Fruit fly (Drosophila melanogaster) ovary, adult (tissue): ENCODE measurements around the gene Phf5a.

ENCODE experiments used
- CG17801 ChIP-seq: fragments of 200-800 bp; optimal IDR thresholded peaks from 2 replicates; lab custom pipeline; 2019; ENCODE audit warnings: missing biosample characterization, mild to moderate bottlenecking, missing genetic modification characterization, moderate library complexity; ENCODE audit not compliant: partially characterized antibody

Phf5a gene

DNA sequence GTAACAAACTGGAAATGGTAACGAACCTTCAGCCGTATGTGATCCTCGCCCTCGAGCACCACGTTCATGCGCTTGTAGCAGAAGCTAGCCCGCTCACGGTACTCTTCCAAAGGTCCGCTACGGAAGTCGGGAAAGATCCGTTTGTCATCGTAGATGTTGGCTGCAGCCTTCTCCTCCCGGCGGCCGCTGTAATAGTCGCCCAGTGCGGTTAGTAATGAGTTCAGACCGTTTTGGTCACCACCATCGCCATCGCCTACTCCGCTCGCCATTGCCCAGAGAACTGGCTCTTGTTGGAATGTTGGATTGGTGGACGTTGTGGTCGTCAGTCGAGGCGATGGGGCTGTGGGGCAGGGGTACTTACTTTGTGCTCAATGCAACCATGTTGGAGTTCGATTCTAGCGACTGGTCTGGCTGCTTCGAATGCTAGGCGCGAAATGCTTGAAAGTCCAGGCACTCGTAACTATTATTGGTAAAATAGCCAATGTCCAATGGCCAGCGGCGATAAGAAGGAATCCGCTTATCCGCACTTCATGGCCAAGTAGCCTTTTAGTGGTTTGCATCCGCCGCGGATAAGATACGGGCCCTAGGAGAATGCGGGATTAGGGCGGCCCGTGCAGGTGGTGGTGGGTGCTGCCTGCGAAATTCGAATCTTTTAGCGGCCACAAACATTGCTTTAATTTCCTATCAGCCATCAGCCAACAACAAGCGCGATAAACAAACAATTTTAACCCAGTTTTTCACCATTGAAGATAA lies 42.9 kb downstream of the Phf5a start:
- TF ChIP-seq CG17801 (GFP tag; lab: Kevin White, UChicago), result no peak
